ENCODE assay signal across 2 worm cellular contexts in the genomic region with DNA sequence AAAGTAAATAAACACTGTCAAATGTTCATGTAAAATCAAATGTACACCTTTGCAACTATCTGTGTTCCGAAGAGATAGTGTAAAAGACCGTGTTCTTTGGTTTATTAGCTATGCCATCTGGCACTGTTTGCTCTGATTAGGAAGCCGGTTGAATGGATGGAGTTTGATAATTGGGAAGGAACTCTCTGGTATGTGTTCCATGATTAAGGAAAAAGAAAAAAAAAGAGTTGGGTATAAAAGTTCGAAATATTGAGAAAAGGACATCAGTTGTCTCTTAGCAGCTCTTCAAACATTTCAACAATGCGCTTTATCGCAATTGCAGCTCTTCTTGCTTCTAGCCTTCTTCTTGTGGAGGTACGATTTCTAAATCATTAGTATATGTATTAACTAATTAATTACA.
TF ChIP-seq lines count a peak whose summit lies in the region.
"Not testable (repeated sequence)": the region's sequence is repeated elsewhere in the genome, so short reads cannot be mapped to it uniquely, and the experiment has no call there.

A gene (plus strand): TSS at position 301 of the 400 bp plus-strand sequence.

TF ChIP-seq in whole organism, L4 larva, 104 proteins besides CTCF, POLR2A, EP300 and RAD21:
- TF ChIP-seq daf-16 (GFP tag; optimal IDR thresholded peaks at IDR 0.05; lab: Kevin White, UChicago): not testable (repeated sequence)
- TF ChIP-seq daf-16 (tag; optimal IDR thresholded peaks at IDR 0.05; lab: Kevin White, UChicago): peak; percentile 17
TF ChIP-seq in whole organism, L4 larva: peak in this region for 1; not testable (repeated sequence) for 103.

TF ChIP-seq in whole organism, late embryonic, 69 proteins besides CTCF, POLR2A, EP300 and RAD21:
- peak; percentile 34 for TF ChIP-seq elt-2 (tag; optimal IDR thresholded peaks at IDR 0.05; lab: Kevin White, UChicago)
TF ChIP-seq in whole organism, late embryonic: peak in this region for 1; not testable (repeated sequence) for 68.
